Fruit fly (Drosophila melanogaster) whole organism, embryonic: Measurements from ENCODE around the gene CG5376.

Experiments
- Atf-2 ChIP-seq: fragments of 200-800 bp; sonication (Bioruptor generic); optimal IDR thresholded peaks from 2 replicates; lab custom pipeline; 2016; ENCODE audit warnings: missing biosample characterization, missing genetic modification characterization
- B-H1 ChIP-seq: fragments of 200-800 bp; sonication (Bioruptor generic); IDR thresholded peaks from 3 replicates; pipeline ENCODE4 v1.3.6; 2022; ENCODE audit warnings: missing biosample characterization, missing genetic modification characterization
- CG12155 ChIP-seq: fragments of 200-800 bp; sonication (Bioruptor generic); optimal IDR thresholded peaks from 3 replicates; lab custom pipeline; 2016; ENCODE audit warnings: missing biosample characterization, missing genetic modification characterization
- CG12299 ChIP-seq: fragments of 200-800 bp; sonication (Bioruptor generic); optimal IDR thresholded peaks from 2 replicates; lab custom pipeline; 2018; ENCODE audit warnings: missing biosample characterization, mild to moderate bottlenecking, missing genetic modification characterization
- CG15601 ChIP-seq: fragments of 200-800 bp; sonication (Bioruptor generic); optimal IDR thresholded peaks from 3 replicates; lab custom pipeline; 2019; ENCODE audit warnings: missing biosample characterization, mild to moderate bottlenecking, missing genetic modification characterization, moderate library complexity
- CG16813 ChIP-seq: fragments of 200-800 bp; sonication (Bioruptor generic); IDR thresholded peaks from 3 replicates; pipeline ENCODE4 v1.3.6; 2022; ENCODE audit warnings: missing biosample characterization, missing genetic modification characterization; ENCODE audit not compliant: partially characterized antibody
- CG17186 ChIP-seq: fragments of 200-800 bp; sonication (Bioruptor generic); optimal IDR thresholded peaks from 3 replicates; lab custom pipeline; 2017; ENCODE audit warnings: missing biosample characterization, missing genetic modification reagents, missing genetic modification characterization
- CG30020 ChIP-seq: fragments of 200-800 bp; optimal IDR thresholded peaks from 2 replicates; lab custom pipeline; 2019; ENCODE audit warnings: missing biosample characterization, mild to moderate bottlenecking, missing genetic modification characterization, moderate library complexity
- CG33213 ChIP-seq: fragments of 200-800 bp; sonication (Bioruptor generic); optimal IDR thresholded peaks from 3 replicates; lab custom pipeline; 2016; ENCODE audit warnings: missing biosample characterization, missing genetic modification characterization
- CG3847 ChIP-seq: fragments of 200-800 bp; sonication (Bioruptor generic); IDR thresholded peaks from 2 replicates; pipeline ENCODE4 v1.3.6; 2022; ENCODE audit warnings: missing biosample characterization, missing genetic modification characterization
- CG42726 ChIP-seq: fragments of 200-800 bp; sonication (Bioruptor generic); IDR thresholded peaks from 2 replicates; pipeline ENCODE4 v1.3.6; 2022; ENCODE audit warnings: missing biosample characterization, missing genetic modification characterization; ENCODE audit not compliant: partially characterized antibody
- CG4282 ChIP-seq: fragments of 200-800 bp; sonication (Bioruptor generic); optimal IDR thresholded peaks from 2 replicates; lab custom pipeline; 2016; ENCODE audit warnings: missing biosample characterization, missing genetic modification characterization
- CG6175 ChIP-seq: fragments of 200-800 bp; sonication (Bioruptor generic); IDR thresholded peaks from 3 replicates; pipeline ENCODE4 v1.3.6; 2022; ENCODE audit warnings: missing biosample characterization, missing genetic modification characterization
- CG6272 ChIP-seq: fragments of 200-800 bp; sonication (Bioruptor generic); IDR thresholded peaks from 2 replicates; pipeline ENCODE4 v1.3.6; 2022; ENCODE audit warnings: missing biosample characterization, missing genetic modification characterization
- CG7556 ChIP-seq: fragments of 200-800 bp; sonication (Bioruptor generic); optimal IDR thresholded peaks from 2 replicates; lab custom pipeline; 2017; ENCODE audit warnings: missing biosample characterization, mild to moderate bottlenecking, missing genetic modification characterization
- CG7745 ChIP-seq: fragments of 200-800 bp; sonication (Bioruptor generic); optimal IDR thresholded peaks from 2 replicates; lab custom pipeline; 2018; ENCODE audit warnings: missing biosample characterization, mild to moderate bottlenecking, missing genetic modification characterization, moderate library complexity
- CG7963 ChIP-seq: fragments of 200-800 bp; sonication (Bioruptor generic); IDR thresholded peaks from 3 replicates; pipeline ENCODE4 v1.3.6; 2022; ENCODE audit warnings: missing biosample characterization, missing genetic modification characterization; ENCODE audit not compliant: partially characterized antibody
- CG8290 ChIP-seq, 3 experiments: fragments of 200-800 bp; sonication (Bioruptor generic); optimal IDR thresholded peaks; 2 replicates each; lab custom pipeline; 2016 to 2019; ENCODE audit warnings: missing biosample characterization in 3 of 3, missing genetic modification characterization in 3 of 3, mild to moderate bottlenecking in 2 of 3, moderate library complexity in 1 of 3
- CG8359 ChIP-seq: fragments of 200-800 bp; sonication (Bioruptor generic); optimal IDR thresholded peaks from 2 replicates; lab custom pipeline; 2017; ENCODE audit warnings: missing biosample characterization, mild to moderate bottlenecking, missing genetic modification characterization, borderline replicate concordance
- CG8924 ChIP-seq: fragments of 200-800 bp; optimal IDR thresholded peaks from 3 replicates; lab custom pipeline; 2019; ENCODE audit warnings: missing biosample characterization, mild to moderate bottlenecking, missing genetic modification characterization, moderate library complexity
- CG9437 ChIP-seq: fragments of 200-800 bp; sonication (Bioruptor generic); optimal IDR thresholded peaks from 2 replicates; lab custom pipeline; 2018; ENCODE audit warnings: missing biosample characterization, mild to moderate bottlenecking, missing genetic modification characterization
- CTCF ChIP-seq: fragments of 200-800 bp; sonication (Bioruptor generic); optimal IDR thresholded peaks from 2 replicates; lab custom pipeline; 2017; ENCODE audit warnings: missing biosample characterization, mild to moderate bottlenecking, missing genetic modification characterization, moderate library complexity
- D19B ChIP-seq: fragments of 200-800 bp; sonication (Bioruptor generic); optimal IDR thresholded peaks from 2 replicates; lab custom pipeline; 2017; ENCODE audit warnings: missing biosample characterization, mild to moderate bottlenecking, missing genetic modification characterization
- Dek ChIP-seq: fragments of 200-800 bp; sonication (Bioruptor generic); optimal IDR thresholded peaks from 3 replicates; lab custom pipeline; 2019; ENCODE audit warnings: missing biosample characterization, mild to moderate bottlenecking, missing genetic modification characterization, moderate library complexity
- Doc2 ChIP-seq: fragments of 200-800 bp; sonication (Bioruptor generic); IDR thresholded peaks from 2 replicates; pipeline ENCODE4 v1.3.6; 2022; ENCODE audit warnings: missing biosample characterization, missing genetic modification characterization
- Doc3 ChIP-seq: fragments of 200-800 bp; sonication (Bioruptor generic); IDR thresholded peaks from 3 replicates; pipeline ENCODE4 v1.3.6; 2022; ENCODE audit warnings: missing biosample characterization, missing genetic modification characterization; ENCODE audit not compliant: partially characterized antibody
- Dp ChIP-seq: fragments of 200-800 bp; sonication (Bioruptor generic); optimal IDR thresholded peaks from 2 replicates; lab custom pipeline; 2018; ENCODE audit warnings: missing biosample characterization, mild to moderate bottlenecking, missing genetic modification characterization, moderate library complexity
- Eip74EF ChIP-seq, 2 experiments: fragments of 200-800 bp in 1 of 2; fragments of >200 bp in 1 of 2; sonication (Bioruptor generic) in 1 of 2; optimal IDR thresholded peaks; 2 replicates each; lab custom pipeline; 2017 to 2019; ENCODE audit warnings: missing biosample characterization in 2 of 2, missing genetic modification characterization in 2 of 2, mild to moderate bottlenecking in 1 of 2, moderate library complexity in 1 of 2
- Gug ChIP-seq: fragments of 200-800 bp; sonication (Bioruptor generic); IDR thresholded peaks from 4 replicates; pipeline ENCODE4 v1.3.6; 2022; ENCODE audit warnings: missing biosample characterization, missing genetic modification characterization
- Hand ChIP-seq: fragments of 200-800 bp; sonication (Bioruptor generic); optimal IDR thresholded peaks from 2 replicates; lab custom pipeline; 2017; ENCODE audit warnings: mild to moderate bottlenecking, missing biosample characterization, missing genetic modification reagents, missing genetic modification characterization
- Hr78 ChIP-seq, 2 experiments: fragments of 200-800 bp in 1 of 2; fragments of >200 bp in 1 of 2; sonication (Bioruptor generic) in 1 of 2; optimal IDR thresholded peaks; 2 replicates each; lab custom pipeline; 2017 to 2019; ENCODE audit warnings: missing biosample characterization in 2 of 2, missing genetic modification characterization in 2 of 2, mild to moderate bottlenecking in 1 of 2, moderate library complexity in 1 of 2
- Med ChIP-seq: fragments of 200-800 bp; sonication (Bioruptor generic); peaks from one replicate; lab custom pipeline; 2016; ENCODE audit warnings: missing biosample characterization, missing genetic modification characterization, mild to moderate bottlenecking, inconsistent platforms, moderate library complexity
- Neu2 ChIP-seq: fragments of 200-800 bp; sonication (Bioruptor generic); optimal IDR thresholded peaks from 3 replicates; lab custom pipeline; 2016; ENCODE audit warnings: missing biosample characterization, missing genetic modification characterization, borderline replicate concordance
- Oaz ChIP-seq: fragments of 200-800 bp; sonication (Bioruptor generic); IDR thresholded peaks from 2 replicates; pipeline ENCODE4 v1.3.6; 2022; ENCODE audit warnings: missing biosample characterization, missing genetic modification characterization
- Sin3A ChIP-seq: fragments of >200 bp; optimal IDR thresholded peaks from 2 replicates; lab custom pipeline; 2018
- TFAM ChIP-seq: fragments of 200-800 bp; sonication (Bioruptor generic); optimal IDR thresholded peaks from 2 replicates; lab custom pipeline; 2017; ENCODE audit warnings: missing biosample characterization, missing genetic modification characterization, inconsistent platforms
- Taf1 ChIP-seq: fragments of 200-800 bp; sonication (Bioruptor generic); IDR thresholded peaks from 2 replicates; pipeline ENCODE4 v1.3.6; 2022; ENCODE audit warnings: missing biosample characterization, missing genetic modification characterization
- al ChIP-seq: fragments of 200-800 bp; sonication (Bioruptor generic); IDR thresholded peaks from 2 replicates; pipeline ENCODE4 v1.3.6; 2022; ENCODE audit warnings: missing biosample characterization, missing genetic modification characterization
- dpn ChIP-seq, 2 experiments: fragments of 200-800 bp; sonication (Bioruptor generic); optimal IDR thresholded peaks; 3 replicates each; lab custom pipeline; 2016; ENCODE audit warnings: missing biosample characterization in 2 of 2, missing genetic modification characterization in 2 of 2
- gcm2 ChIP-seq: fragments of 200-800 bp; sonication (Bioruptor generic); optimal IDR thresholded peaks from 2 replicates; lab custom pipeline; 2016; ENCODE audit warnings: missing biosample characterization, missing genetic modification characterization
- ham ChIP-seq: fragments of 200-800 bp; sonication (Bioruptor generic); IDR thresholded peaks from 2 replicates; pipeline ENCODE4 v1.3.6; 2022; ENCODE audit warnings: missing biosample characterization, missing genetic modification characterization
- hb ChIP-seq: fragments of 200-800 bp; sonication (Bioruptor generic); IDR thresholded peaks from 3 replicates; pipeline ENCODE4 v1.3.6; 2022; ENCODE audit warnings: missing biosample characterization, missing genetic modification characterization; ENCODE audit not compliant: partially characterized antibody
- kay ChIP-seq: fragments of 200-800 bp; sonication (Bioruptor generic); optimal IDR thresholded peaks from 2 replicates; lab custom pipeline; 2016; ENCODE audit warnings: missing biosample characterization, missing genetic modification characterization
- peb ChIP-seq: fragments of 200-800 bp; sonication (Bioruptor generic); IDR thresholded peaks from 2 replicates; pipeline ENCODE4 v1.3.6; 2022; ENCODE audit warnings: missing biosample characterization, missing genetic modification characterization
- pita ChIP-seq: fragments of 200-800 bp; sonication (Bioruptor generic); optimal IDR thresholded peaks from 2 replicates; lab custom pipeline; 2017; ENCODE audit warnings: missing biosample characterization, mild to moderate bottlenecking, missing genetic modification characterization
- pnt ChIP-seq: fragments of 200-800 bp; sonication (Bioruptor generic); optimal IDR thresholded peaks from 3 replicates; lab custom pipeline; 2016; ENCODE audit warnings: missing biosample characterization, missing genetic modification characterization
- prd ChIP-seq, 3 experiments: fragments of >200 bp in 2 of 3; fragments of 200-800 bp in 1 of 3; sonication (Bioruptor generic) in 1 of 3; optimal IDR thresholded peaks in 2 of 3; IDR thresholded peaks in 1 of 3; 2 replicates in 2 of 3; 3 replicates in 1 of 3; pipeline versions ENCODE4 v1.3.6 to Lab custom; 2017 to 2022; ENCODE audit warnings: missing biosample characterization in 1 of 3, missing genetic modification characterization in 1 of 3
- sens-2 ChIP-seq: fragments of 200-800 bp; sonication (Bioruptor generic); IDR thresholded peaks from 2 replicates; pipeline ENCODE4 v1.3.6; 2022; ENCODE audit warnings: missing biosample characterization, missing genetic modification characterization
- slp2 ChIP-seq: fragments of 200-800 bp; sonication (Bioruptor generic); optimal IDR thresholded peaks from 2 replicates; lab custom pipeline; 2016; ENCODE audit warnings: missing biosample characterization, missing genetic modification characterization
- sna ChIP-seq: fragments of 200-800 bp; sonication (Bioruptor generic); IDR thresholded peaks from 2 replicates; pipeline ENCODE4 v1.3.6; 2022; ENCODE audit warnings: missing biosample characterization, missing genetic modification characterization; ENCODE audit not compliant: partially characterized antibody

The CG5376 gene

DNA sequence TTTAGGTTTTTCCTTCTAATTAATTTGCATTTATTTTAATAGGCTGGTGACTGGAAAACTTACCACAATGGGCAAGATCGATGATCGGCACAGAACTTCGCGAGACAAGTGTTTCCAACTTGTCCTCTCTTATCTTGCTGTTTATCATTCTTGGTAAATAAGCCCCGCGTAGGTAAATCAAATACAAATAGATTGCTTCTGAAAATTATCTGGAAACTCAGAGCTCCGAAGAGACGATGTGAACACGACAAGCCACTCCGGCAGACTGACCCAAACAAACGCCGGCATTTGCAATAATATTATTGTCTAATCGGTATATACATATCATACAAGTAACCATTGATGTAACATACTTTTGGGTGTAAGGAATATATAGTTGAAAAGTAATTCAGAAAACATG is 41.5 kb upstream of the CG5376 start, which contains the start of gene CG33099:
TSS of gene CG33099 (minus strand) at position 268 of the 400 bp plus-strand sequence.
- TF ChIP-seq CG6175 (GFP tag; lab: Robert Waterston, UW) = no peak
- no peak for TF ChIP-seq CG6272 (GFP tag; lab: Robert Waterston, UW)
- TF ChIP-seq CG8359 (GFP tag; lab: Kevin White, UChicago) = peak; percentile 35
- TF ChIP-seq sna = no peak
- TF ChIP-seq CG3847 (GFP tag; lab: Robert Waterston, UW) = no peak
- no peak for TF ChIP-seq pnt
- peak; percentile 7 for TF ChIP-seq CTCF (GFP tag; lab: Kevin White, UChicago)
- TF ChIP-seq CG7963 (GFP tag; lab: Robert Waterston, UW) = no peak
- no peak for TF ChIP-seq Dp
- TF ChIP-seq Taf1 = 0 out of 2 replicates have a peak, but pooled peaks have one; percentile 16
- TF ChIP-seq CG42726 (GFP tag; lab: Robert Waterston, UW) = peak; percentile 47; the same call in 1 of the 2 replicates
- TF ChIP-seq Oaz (GFP tag; lab: Robert Waterston, UW) = no peak
- no peak for TF ChIP-seq Eip74EF (GFP tag; optimal IDR thresholded peaks at IDR 0.05; lab: Kevin White, UChicago)
- no peak for TF ChIP-seq D19B (GFP tag; lab: Kevin White, UChicago)
- TF ChIP-seq Doc2 = no peak
- no peak for TF ChIP-seq CG17186
- TF ChIP-seq CG9437 (GFP tag; lab: Kevin White, UChicago) = no peak
- no peak for TF ChIP-seq CG8290 (GFP tag; optimal IDR thresholded peaks at IDR 0.05; lab: Kevin White, UChicago)
- TF ChIP-seq CG8290 (tag; optimal IDR thresholded peaks at IDR 0.05; lab: Kevin White, UChicago) = peak in 1 of 2 experiments; percentile 69
- TF ChIP-seq CG30020 (tag; lab: Kevin White, UChicago) = no peak
- no peak for TF ChIP-seq CG15601 (tag; lab: Kevin White, UChicago)
- no peak for TF ChIP-seq hb
- no peak for TF ChIP-seq peb (GFP tag; lab: Robert Waterston, UW)
- no peak for TF ChIP-seq Atf-2 (GFP tag; lab: Kevin White, UChicago)
- TF ChIP-seq sens-2 = peak; percentile 7; the same call in 1 of the 2 replicates
- TF ChIP-seq CG16813 (GFP tag; lab: Robert Waterston, UW) = no peak
- TF ChIP-seq ham (GFP tag; lab: Robert Waterston, UW) = no peak
- TF ChIP-seq CG4282 (GFP tag; lab: Kevin White, UChicago) = no peak
- no peak for TF ChIP-seq al (GFP tag; lab: Robert Waterston, UW)
- TF ChIP-seq pita = no peak
- TF ChIP-seq Neu2 (GFP tag; lab: Kevin White, UChicago) = no peak
- TF ChIP-seq gcm2 (GFP tag; lab: Kevin White, UChicago) = no peak
- TF ChIP-seq CG12299 (tag; lab: Kevin White, UChicago) = peak; percentile 40
- TF ChIP-seq Gug (GFP tag; lab: Robert Waterston, UW) = no peak
- no peak for TF ChIP-seq Hand
- no peak for TF ChIP-seq Sin3A (lab: Kevin White, UChicago)
- peak; percentile 4 for TF ChIP-seq kay
- no peak for TF ChIP-seq prd (optimal IDR thresholded peaks at IDR 0.05; lab: Kevin White, UChicago)
- peak; percentile 22; the same call in 1 of the 3 replicates for TF ChIP-seq prd (GFP tag; IDR thresholded peaks at IDR 0.05; lab: Robert Waterston, UW)
- peak in 1 of 2 experiments; percentile 17 for TF ChIP-seq Hr78 (GFP tag; optimal IDR thresholded peaks at IDR 0.05; lab: Kevin White, UChicago)
- TF ChIP-seq CG7556 = peak; percentile 2
- TF ChIP-seq dpn (GFP tag; optimal IDR thresholded peaks at IDR 0.05; lab: Kevin White, UChicago) = no peak
- peak; percentile 48 for TF ChIP-seq CG8924
- TF ChIP-seq Doc3 (GFP tag; lab: Robert Waterston, UW) = no peak
- TF ChIP-seq CG33213 = peak; percentile 28
- no peak for TF ChIP-seq TFAM (GFP tag; lab: Kevin White, UChicago)
- TF ChIP-seq Dek (tag; lab: Kevin White, UChicago) = peak; percentile 38
- peak; percentile 92 for TF ChIP-seq Med
- no peak for TF ChIP-seq CG7745 (tag; lab: Kevin White, UChicago)
- peak; percentile 9 for TF ChIP-seq slp2 (GFP tag; lab: Kevin White, UChicago)
- no peak; the same call in 2 of the 3 replicates for TF ChIP-seq B-H1
- no peak for TF ChIP-seq CG12155
